Worm (Caenorhabditis elegans): ENCODE results near the gene ZK666.12.

DNA sequence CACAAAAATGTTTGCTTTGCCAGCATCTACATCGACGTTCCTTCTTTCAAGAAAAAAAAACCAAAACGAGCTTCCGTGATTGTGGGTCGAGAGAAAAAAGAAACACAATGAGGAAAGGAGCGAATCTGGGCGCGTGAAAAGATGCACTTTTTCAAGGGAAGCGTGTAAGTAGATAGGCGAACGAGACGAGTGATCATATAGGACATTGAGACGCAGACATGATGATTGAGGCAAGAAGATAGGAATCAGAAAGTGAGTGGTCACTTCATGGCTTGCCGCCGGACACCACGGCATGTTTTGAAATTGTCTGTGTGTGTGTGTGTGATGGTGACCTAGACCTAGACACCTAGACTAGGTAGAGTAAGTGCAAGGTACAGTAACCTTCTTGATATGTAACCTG, 5.6 kb downstream of the ZK666.12 start:
- TF ChIP-seq mcd-1 (GFP tag; IDR thresholded peaks at IDR 0.05): no peak
- no peak for TF ChIP-seq F33H1.4 (GFP tag; IDR thresholded peaks at IDR 0.05)
